Worm (Caenorhabditis elegans): Measurements from ENCODE around the gene Y75D11A.3.

DNA sequence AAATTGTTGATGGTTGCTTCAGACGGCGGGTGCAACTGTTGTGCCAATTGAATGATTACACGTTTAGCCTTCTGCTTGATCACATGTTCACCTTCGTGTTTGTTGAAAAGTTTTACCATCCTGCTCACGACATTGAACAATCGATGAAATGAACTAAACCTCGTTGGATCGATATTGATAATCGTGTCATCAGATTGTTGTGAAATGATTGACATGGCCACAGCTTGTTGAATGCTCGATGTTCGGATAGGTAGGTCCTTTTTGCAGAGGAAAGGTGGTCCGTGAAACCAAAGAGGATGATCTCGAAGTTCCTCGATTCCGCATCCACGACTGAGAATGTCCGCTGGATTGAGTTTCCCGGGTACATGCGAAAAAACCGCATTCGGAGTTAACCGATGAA is 23.6 kb upstream of the Y75D11A.3 start:
- no peak for TF ChIP-seq flt-1 (GFP tag; IDR thresholded peaks at IDR 0.05)
- TF ChIP-seq hmg-4 (GFP tag; optimal IDR thresholded peaks at IDR 0.05): no peak
- no peak for TF ChIP-seq ama-1 (optimal IDR thresholded peaks at IDR 0.05)
- no peak for TF ChIP-seq hnd-1 (tag; optimal IDR thresholded peaks at IDR 0.05)

Data from whole organism, early embryonic.